Worm (Caenorhabditis elegans) whole organism, early embryonic: ENCODE measurements around the gene F27D9.13.
"Not testable (repeated sequence)": the region's sequence is repeated elsewhere in the genome, so short reads cannot be mapped to it uniquely, and the experiment has no call there.

Experiments used
- B0310.2 ChIP-seq: sonication (generic microtip); optimal IDR thresholded peaks from 2 replicates; lab custom pipeline; 2016; ENCODE audit warnings: mild to moderate bottlenecking, missing genetic modification characterization, missing compliant biosample characterization
- ceh-13 ChIP-seq: fragments of 200-800 bp; sonication (Bioruptor generic); optimal IDR thresholded peaks from 2 replicates; lab custom pipeline; 2018; ENCODE audit warnings: mild to moderate bottlenecking, missing genetic modification characterization, missing compliant biosample characterization
- hmg-4 ChIP-seq: fragments of 200-800 bp; sonication (Bioruptor generic); optimal IDR thresholded peaks from 2 replicates; lab custom pipeline; 2018; ENCODE audit warnings: mild to moderate bottlenecking, missing genetic modification characterization, missing compliant biosample characterization
- tbx-11 ChIP-seq: fragments of 200-800 bp; sonication (Bioruptor generic); IDR thresholded peaks from 2 replicates; pipeline ENCODE4 v1.3.6; 2022; ENCODE audit warnings: missing genetic modification characterization, missing compliant biosample characterization
- tbx-37 ChIP-seq: fragments of 200-800 bp; sonication (Bioruptor generic); conservative IDR thresholded peaks from 2 replicates; pipeline ENCODE4 v1.3.6; 2022; ENCODE audit warnings: missing genetic modification reagents, missing genetic modification characterization, missing compliant biosample characterization

DNA sequence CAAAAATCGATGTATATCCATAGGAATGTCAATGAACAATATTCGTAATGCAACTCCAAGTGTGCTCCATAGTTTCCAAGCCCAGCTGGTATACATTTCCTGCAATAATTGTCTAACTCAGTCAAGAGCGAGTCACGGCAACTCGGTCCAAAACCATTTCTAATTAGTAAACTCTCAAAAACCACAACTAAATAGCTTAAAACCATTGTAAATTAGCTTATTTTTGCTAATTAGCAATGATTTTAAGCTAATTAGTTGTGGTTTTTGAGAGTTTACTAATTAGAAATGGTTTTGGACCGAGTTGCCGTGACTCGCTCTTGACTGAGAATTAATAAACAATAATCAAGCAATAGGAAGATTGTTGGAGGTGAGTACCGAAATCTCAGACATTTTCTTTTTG, 2.4 kb downstream of the F27D9.13 start, which contains the start of gene dhs-29:
- not testable (repeated sequence) for TF ChIP-seq B0310.2 (tag; lab: Kevin White, UChicago); tbx-11 (GFP tag; lab: Robert Waterston, UW); ceh-13; tbx-37 (GFP tag; lab: Robert Waterston, UW); hmg-4 (GFP tag; lab: Kevin White, UChicago)
